Worm (Caenorhabditis elegans) whole organism, early embryonic: ENCODE data around the gene K02D10.3.

ENCODE experiments used
- ama-1 ChIP-seq: fragments of 150-350 bp; optimal IDR thresholded peaks from 2 replicates; lab custom pipeline; 2014
- tbx-11 ChIP-seq: fragments of 200-800 bp; sonication (Bioruptor generic); IDR thresholded peaks from 2 replicates; pipeline ENCODE4 v1.3.6; 2022; ENCODE audit warnings: missing genetic modification characterization, missing compliant biosample characterization

DNA sequence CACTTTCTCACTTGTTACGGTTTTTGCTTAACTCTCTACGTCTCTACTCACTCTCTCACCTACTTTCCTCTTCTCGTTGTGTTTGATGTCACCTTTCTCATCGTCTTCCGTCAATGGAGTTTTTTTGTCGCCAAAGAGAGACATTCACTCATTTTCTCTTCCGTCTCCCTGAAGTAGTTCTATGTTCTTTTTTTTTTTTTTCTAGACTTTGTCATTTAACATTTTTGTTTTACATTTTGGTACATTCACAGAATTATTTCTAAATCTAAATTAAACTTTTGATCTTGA is 29.0 kb upstream of the K02D10.3 start:
- TF ChIP-seq ama-1 (no peak), tbx-11 (GFP tag; lab: Robert Waterston, UW) (no peak)
